Worm (Caenorhabditis elegans): ENCODE results near the gene prx-2.

Gene prx-2

DNA sequence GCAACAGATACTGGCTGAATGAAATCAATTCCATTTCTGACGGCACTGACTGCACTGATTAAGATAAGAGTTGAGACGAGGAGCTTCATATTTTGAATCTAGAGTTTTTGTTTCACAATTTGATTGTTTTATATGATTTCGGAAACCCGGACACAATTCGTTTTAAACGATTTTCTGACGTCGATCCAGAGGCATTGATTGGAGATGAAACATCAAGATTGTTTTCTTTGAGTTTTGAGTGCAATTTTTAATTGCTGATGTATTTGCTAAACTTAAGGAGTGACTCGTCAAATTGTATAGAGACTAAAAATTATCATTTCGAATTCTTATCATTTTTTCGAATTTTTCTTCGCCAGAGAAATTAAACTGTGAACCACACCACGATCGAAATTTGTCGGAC lies 16.1 kb upstream of the prx-2 start, which contains the start of gene lys-6:
Gene lys-6, minus strand, starts transcription at position 101 of the 400 bp plus-strand sequence.
- no peak for TF ChIP-seq ceh-18 (tag; optimal IDR thresholded peaks at IDR 0.05)
- TF ChIP-seq elt-2 (tag; optimal IDR thresholded peaks at IDR 0.05) = no peak
- TF ChIP-seq ets-4 (tag; optimal IDR thresholded peaks at IDR 0.05) = no peak
- no peak for TF ChIP-seq fkh-10 (GFP tag; optimal IDR thresholded peaks at IDR 0.05)
- no peak for TF ChIP-seq odd-2 (tag; optimal IDR thresholded peaks at IDR 0.05)
- TF ChIP-seq madf-2 (tag; optimal IDR thresholded peaks at IDR 0.05) = no peak
- TF ChIP-seq sox-4 (tag; optimal IDR thresholded peaks at IDR 0.05) = no peak
- no peak for TF ChIP-seq dve-1 (tag; optimal IDR thresholded peaks at IDR 0.05)
- no peak for TF ChIP-seq unc-86 (tag; optimal IDR thresholded peaks at IDR 0.05)
- TF ChIP-seq tbx-2 (tag; optimal IDR thresholded peaks at IDR 0.05) = no peak

DNA sequence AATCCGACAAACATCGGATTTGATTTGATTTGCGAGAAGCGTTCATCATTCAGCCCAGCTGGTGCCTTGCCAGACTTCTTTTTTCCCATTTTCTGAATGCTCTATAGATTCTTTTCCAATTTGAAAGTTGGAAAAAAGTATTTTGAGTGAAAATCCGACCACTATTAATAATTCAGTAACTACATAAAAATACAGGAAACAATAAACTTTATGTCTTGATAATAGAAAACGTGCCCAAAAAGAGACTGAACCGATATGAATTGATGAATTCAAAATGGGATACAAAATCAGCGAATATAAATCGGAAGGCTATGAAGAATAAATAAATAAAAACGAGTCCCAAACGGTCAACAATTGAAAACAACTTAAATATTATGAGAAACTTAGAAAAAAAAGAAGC lies 12.2 kb upstream of the prx-2 start, which contains the start of gene F58B3.4:
Gene F58B3.4, minus strand, starts transcription at position 101 of the 400 bp plus-strand sequence.
- TF ChIP-seq ahr-1 (tag; optimal IDR thresholded peaks at IDR 0.05) = no peak
- TF ChIP-seq Y22D7AL.16 (tag; optimal IDR thresholded peaks at IDR 0.05) = no peak
- TF ChIP-seq ceh-22 (tag; optimal IDR thresholded peaks at IDR 0.05) = no peak
- TF ChIP-seq pax-1 (tag; optimal IDR thresholded peaks at IDR 0.05) = no peak
- TF ChIP-seq rnt-1 (tag; optimal IDR thresholded peaks at IDR 0.05) = no peak
- no peak for TF ChIP-seq nhr-232 (tag; optimal IDR thresholded peaks at IDR 0.05)
- no peak for TF ChIP-seq ceh-19 (GFP tag; optimal IDR thresholded peaks at IDR 0.05)
- TF ChIP-seq che-1 (tag; optimal IDR thresholded peaks at IDR 0.05) = no peak
- no peak for TF ChIP-seq ceh-31 (tag; optimal IDR thresholded peaks at IDR 0.05)
- TF ChIP-seq npax-4 (tag; optimal IDR thresholded peaks at IDR 0.05) = no peak

DNA sequence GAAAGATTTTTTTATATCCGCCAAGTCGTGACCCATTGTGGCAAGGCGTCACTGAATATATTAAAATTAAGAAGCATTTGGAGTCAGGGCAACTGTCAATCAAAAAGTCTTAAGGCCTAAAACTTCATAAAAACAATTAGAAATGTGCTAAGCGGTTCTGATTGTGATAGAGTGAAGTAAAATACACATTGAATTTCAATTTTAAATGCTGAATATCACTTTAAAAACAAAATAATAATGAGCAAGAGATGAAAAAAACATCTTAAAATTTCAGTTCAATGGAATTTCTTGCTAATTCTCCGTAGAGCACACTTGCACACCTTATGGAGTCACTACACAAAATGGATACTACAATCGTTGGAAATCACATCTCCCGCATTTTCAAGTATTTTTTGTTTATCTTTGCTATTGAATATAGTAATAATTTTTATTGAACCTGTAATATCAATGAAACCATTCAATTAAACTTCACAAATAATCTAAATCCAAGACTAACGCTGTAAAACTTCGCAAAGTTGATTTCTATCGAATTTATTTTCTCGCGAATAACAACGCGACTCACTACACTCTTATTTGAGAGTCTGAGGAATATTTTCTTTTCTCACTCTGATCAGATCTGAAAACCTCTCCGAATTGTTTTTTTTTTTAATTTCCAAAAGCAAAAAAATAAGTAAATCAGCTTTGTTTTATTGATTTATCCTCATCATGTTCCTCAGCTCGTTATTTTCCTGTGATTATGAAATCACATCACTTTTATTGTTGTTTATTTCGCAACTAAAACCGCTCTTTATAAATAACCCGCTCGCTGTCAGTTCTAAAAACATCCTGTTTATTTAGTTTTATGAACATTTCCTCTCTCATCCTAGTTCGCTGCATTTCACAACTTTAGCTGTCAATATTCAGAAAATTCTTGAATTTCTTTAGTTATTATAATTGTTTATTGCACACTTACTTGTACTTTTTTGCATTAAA lies 8.2 kb upstream of the prx-2 start, which contains the start of gene mars-1:
Gene mars-1, minus strand, starts transcription at position 51 of the 972 bp plus-strand sequence.
- no peak for TF ChIP-seq unc-55 (GFP tag; optimal IDR thresholded peaks at IDR 0.05)
- TF ChIP-seq odd-2 (tag; optimal IDR thresholded peaks at IDR 0.05) = no peak
- no peak for TF ChIP-seq madf-2 (tag; optimal IDR thresholded peaks at IDR 0.05)
- TF ChIP-seq ceh-22 (tag; optimal IDR thresholded peaks at IDR 0.05) = no peak
- TF ChIP-seq hlh-15 (tag; optimal IDR thresholded peaks at IDR 0.05) = no peak
- no peak for TF ChIP-seq ceh-6 (GFP tag; optimal IDR thresholded peaks at IDR 0.05)
- TF ChIP-seq lim-6 (tag; optimal IDR thresholded peaks at IDR 0.05) = peak; percentile 54
- TF ChIP-seq T23F11.4 (GFP tag; optimal IDR thresholded peaks at IDR 0.05) = no peak
- peak; percentile 72 for TF ChIP-seq fax-1 (tag; optimal IDR thresholded peaks at IDR 0.05)
- TF ChIP-seq ztf-16 (tag; optimal IDR thresholded peaks at IDR 0.05) = no peak
- TF ChIP-seq ama-1 (optimal IDR thresholded peaks at IDR 0.05) = no peak
- TF ChIP-seq dmd-4 (tag; optimal IDR thresholded peaks at IDR 0.05; ENCODE audit: borderline replicate concordance) = no peak
- TF ChIP-seq che-1 (tag; optimal IDR thresholded peaks at IDR 0.05) = no peak
- TF ChIP-seq hlh-6 (tag; optimal IDR thresholded peaks at IDR 0.05) = no peak
- no peak for TF ChIP-seq unc-3 (GFP tag; conservative IDR thresholded peaks at IDR 0.05)
- peak; percentile 60 for TF ChIP-seq unc-3 (tag; optimal IDR thresholded peaks at IDR 0.05)
- TF ChIP-seq ceh-18 (tag; optimal IDR thresholded peaks at IDR 0.05) = peak; percentile 50
- peak; percentile 62 for TF ChIP-seq ceh-14 (tag; optimal IDR thresholded peaks at IDR 0.05)
- TF ChIP-seq ceh-34 (tag; optimal IDR thresholded peaks at IDR 0.05) = peak; percentile 76
- TF ChIP-seq syd-9 (tag; optimal IDR thresholded peaks at IDR 0.05) = peak; percentile 32
- no peak for TF ChIP-seq nhr-11 (tag; optimal IDR thresholded peaks at IDR 0.05)
- TF ChIP-seq ceh-9 (tag; optimal IDR thresholded peaks at IDR 0.05) = no peak
- peak; percentile 90 for TF ChIP-seq ets-4 (tag; optimal IDR thresholded peaks at IDR 0.05)
- no peak for TF ChIP-seq nfya-1 (tag; optimal IDR thresholded peaks at IDR 0.05)
- no peak for TF ChIP-seq hlh-30 (tag; optimal IDR thresholded peaks at IDR 0.05; ENCODE audit: insufficient read depth)
- TF ChIP-seq pros-1 (tag; optimal IDR thresholded peaks at IDR 0.05) = no peak
- peak; percentile 64 for TF ChIP-seq pqm-1 (tag; optimal IDR thresholded peaks at IDR 0.05)
- peak; percentile 49 for TF ChIP-seq rnt-1 (tag; optimal IDR thresholded peaks at IDR 0.05)
- peak; percentile 57 for TF ChIP-seq unc-86 (tag; optimal IDR thresholded peaks at IDR 0.05)
- TF ChIP-seq ceh-31 (tag; optimal IDR thresholded peaks at IDR 0.05) = peak; percentile 94
- TF ChIP-seq tbx-7 (tag; optimal IDR thresholded peaks at IDR 0.05) = peak; percentile 79
- no peak for TF ChIP-seq elt-4 (tag; optimal IDR thresholded peaks at IDR 0.05)
- no peak for TF ChIP-seq dve-1 (tag; optimal IDR thresholded peaks at IDR 0.05)
- TF ChIP-seq pha-2 (tag; optimal IDR thresholded peaks at IDR 0.05) = no peak
- TF ChIP-seq elt-2 (tag; optimal IDR thresholded peaks at IDR 0.05) = peak; percentile 59
- TF ChIP-seq C38D4.7 (GFP tag; optimal IDR thresholded peaks at IDR 0.05) = no peak
- TF ChIP-seq hlh-13 (GFP tag; optimal IDR thresholded peaks at IDR 0.05) = no peak

Measured in whole organism, late embryonic.